Fruit fly (Drosophila melanogaster): ENCODE results near the gene CG14963.

dm6 chr3L:3197464-3197863 is 25.1 kb upstream of the CG14963 start, which contains the start of gene CG14966:
- no peak for TF ChIP-seq h (optimal IDR thresholded peaks at IDR 0.05)
- TF ChIP-seq psq (optimal IDR thresholded peaks at IDR 0.05) = no peak
- no peak for TF ChIP-seq Sin3A (optimal IDR thresholded peaks at IDR 0.05)
- TF ChIP-seq Myc (optimal IDR thresholded peaks at IDR 0.05) = no peak
- TF ChIP-seq insv (optimal IDR thresholded peaks at IDR 0.05) = no peak

All from Kc167 (cell line).